Worm (Caenorhabditis elegans) whole organism, L4 larva: ENCODE data around the gene T01G6.1.

Experiments
- ama-1 ChIP-seq: fragments of 150-350 bp; optimal IDR thresholded peaks from 2 replicates; lab custom pipeline; 2014; ENCODE audit warnings: inconsistent platforms, mixed read lengths
- egl-27 ChIP-seq: sonication (generic microtip); optimal IDR thresholded peaks from 3 replicates; lab custom pipeline; 2017; ENCODE audit warnings: missing biosample characterization, missing genetic modification reagents, missing genetic modification characterization
- lsy-2 ChIP-seq, 2 experiments: fragments of 150-350 bp in 1 of 2; sonication (generic microtip) in 1 of 2; optimal IDR thresholded peaks; 2 replicates each; lab custom pipeline; 2014 to 2017; ENCODE audit warnings: missing biosample characterization in 2 of 2, missing genetic modification characterization in 2 of 2
- mep-1 ChIP-seq: fragments of 150-350 bp; sonication (generic microtip); optimal IDR thresholded peaks from 3 replicates; lab custom pipeline; 2014; ENCODE audit warnings: missing biosample characterization, missing genetic modification characterization
- nhr-10 ChIP-seq: fragments of 150-350 bp; optimal IDR thresholded peaks from 2 replicates; lab custom pipeline; 2014; ENCODE audit warnings: missing biosample characterization, missing genetic modification characterization
- nhr-76 ChIP-seq: fragments of 150-350 bp; optimal IDR thresholded peaks from 2 replicates; lab custom pipeline; 2014; ENCODE audit warnings: missing biosample characterization, missing genetic modification characterization
- unc-62 ChIP-seq, 3 experiments: fragments of 150-350 bp in 1 of 3; sonication (generic microtip); optimal IDR thresholded peaks in 2 of 3; peaks in 1 of 3; 1 replicate in 1 of 3; 2 replicates in 2 of 3; lab custom pipeline; 2014 to 2017; ENCODE audit warnings: missing biosample characterization in 3 of 3, missing genetic modification characterization in 3 of 3, missing genetic modification reagents in 3 of 3, missing genotype in 1 of 3

DNA sequence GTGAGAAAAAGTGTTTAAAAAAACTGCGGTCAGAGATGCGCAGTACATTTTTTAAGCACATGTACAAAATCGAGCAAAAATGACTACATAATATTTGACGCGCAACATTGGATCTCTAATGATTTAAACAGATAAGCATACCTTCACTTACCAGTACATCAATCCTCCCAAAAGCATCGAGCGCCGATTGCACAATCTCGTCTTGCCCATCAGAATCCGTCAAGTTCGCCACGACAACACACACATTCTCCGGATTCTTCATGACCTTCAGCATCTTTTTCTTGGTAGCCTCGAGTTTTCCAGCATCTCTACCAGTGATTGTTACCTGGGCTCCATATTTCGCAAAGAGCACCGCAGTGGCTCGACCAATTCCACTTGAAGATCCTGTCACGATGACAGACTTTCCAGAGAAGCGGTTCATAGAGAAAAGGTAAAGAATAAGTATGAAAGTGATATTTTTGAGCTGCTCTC lies 5.3 kb downstream of the T01G6.1 start, which contains the start of gene T01G6.10:
- TF ChIP-seq mep-1 (tag; lab: Kevin White, UChicago) (no peak), egl-27 (tag; lab: Kevin White, UChicago) (no peak), lsy-2 (tag; optimal IDR thresholded peaks at IDR 0.05; lab: Kevin White, UChicago) (no peak), ama-1 (no peak), unc-62 (GFP tag; optimal IDR thresholded peaks at IDR 0.05 in 1 of 2; lab: Kevin White, UChicago) (no peak), unc-62 (tag; optimal IDR thresholded peaks at IDR 0.05; lab: Kevin White, UChicago) (no peak), nhr-10 (tag; lab: Kevin White, UChicago) (no peak), nhr-76 (tag; lab: Kevin White, UChicago) (no peak)
